Fruit fly (Drosophila melanogaster): Measurements from ENCODE around the gene Spn85F.

dm6 chr3R:10042024-10042663 is 45.2 kb downstream of the Spn85F start:
- TF ChIP-seq CG34367 (tag; optimal IDR thresholded peaks at IDR 0.05) (no peak), CG14655 (GFP tag; optimal IDR thresholded peaks at IDR 0.05) (no peak), Ets98B (GFP tag; IDR thresholded peaks at IDR 0.05) (no peak), EcR (GFP tag; optimal IDR thresholded peaks at IDR 0.05) (no peak)

Measured in whole organism, pupa.